Fruit fly (Drosophila melanogaster) whole organism, embryonic: ENCODE data around the gene glu.

Source experiments
- Asciz ChIP-seq: fragments of 200-800 bp; sonication (Bioruptor generic); optimal IDR thresholded peaks from 2 replicates; lab custom pipeline; 2017; ENCODE audit warnings: missing biosample characterization, mild to moderate bottlenecking, missing genetic modification characterization, missing genetic modification reagents
- CG10209 ChIP-seq: fragments of 200-800 bp; sonication (Bioruptor generic); optimal IDR thresholded peaks from 3 replicates; lab custom pipeline; 2017; ENCODE audit warnings: missing biosample characterization, mild to moderate bottlenecking, missing genetic modification characterization, missing genetic modification reagents
- CG1233 ChIP-seq: fragments of 200-800 bp; sonication (Bioruptor generic); optimal IDR thresholded peaks from 4 replicates; lab custom pipeline; 2018; ENCODE audit warnings: missing biosample characterization, mild to moderate bottlenecking, missing genetic modification characterization
- CG13123 ChIP-seq: fragments of 200-800 bp; sonication (Bioruptor generic); optimal IDR thresholded peaks from 2 replicates; lab custom pipeline; 2016; ENCODE audit warnings: missing biosample characterization, missing genetic modification characterization
- CG13287 ChIP-seq: fragments of 200-800 bp; sonication (Bioruptor generic); IDR thresholded peaks from 2 replicates; pipeline ENCODE4 v1.3.6; 2022; ENCODE audit warnings: missing biosample characterization, missing genetic modification characterization; ENCODE audit not compliant: partially characterized antibody
- CG14050 ChIP-seq: fragments of 200-800 bp; sonication (Bioruptor generic); IDR thresholded peaks from 3 replicates; pipeline ENCODE4 v1.3.6; 2022; ENCODE audit warnings: missing biosample characterization, missing genetic modification characterization
- CG14667 ChIP-seq: fragments of 200-800 bp; sonication (Bioruptor generic); IDR thresholded peaks from 2 replicates; pipeline ENCODE4 v1.3.6; 2022; ENCODE audit warnings: missing biosample characterization, missing genetic modification characterization
- CG16863 ChIP-seq: fragments of 200-800 bp; sonication (Bioruptor generic); optimal IDR thresholded peaks from 3 replicates; lab custom pipeline; 2016; ENCODE audit warnings: missing biosample characterization, missing genetic modification characterization
- CG17568 ChIP-seq: fragments of 200-800 bp; sonication (Bioruptor generic); optimal IDR thresholded peaks from 2 replicates; lab custom pipeline; 2018; ENCODE audit warnings: missing biosample characterization, mild to moderate bottlenecking, missing genetic modification characterization, moderate library complexity
- CG3163 ChIP-seq: fragments of 200-800 bp; sonication (Bioruptor generic); optimal IDR thresholded peaks from 3 replicates; lab custom pipeline; 2016; ENCODE audit warnings: missing biosample characterization, missing genetic modification characterization
- CG3281 ChIP-seq: fragments of 200-800 bp; sonication (Bioruptor generic); optimal IDR thresholded peaks from 3 replicates; lab custom pipeline; 2017; ENCODE audit warnings: missing biosample characterization, mild to moderate bottlenecking, missing genetic modification characterization
- CG34224 ChIP-seq: fragments of 200-800 bp; sonication (Bioruptor generic); IDR thresholded peaks from 3 replicates; pipeline ENCODE4 v1.3.6; 2022; ENCODE audit warnings: missing biosample characterization, missing genetic modification characterization; ENCODE audit not compliant: partially characterized antibody
- CG42726 ChIP-seq: fragments of 200-800 bp; sonication (Bioruptor generic); IDR thresholded peaks from 2 replicates; pipeline ENCODE4 v1.3.6; 2022; ENCODE audit warnings: missing biosample characterization, missing genetic modification characterization; ENCODE audit not compliant: partially characterized antibody
- CG6254 ChIP-seq: fragments of 200-800 bp; sonication (Bioruptor generic); optimal IDR thresholded peaks from 3 replicates; lab custom pipeline; 2017; ENCODE audit warnings: mild to moderate bottlenecking, missing biosample characterization, missing genetic modification reagents, missing genetic modification characterization
- CG6272 ChIP-seq: fragments of 200-800 bp; sonication (Bioruptor generic); IDR thresholded peaks from 2 replicates; pipeline ENCODE4 v1.3.6; 2022; ENCODE audit warnings: missing biosample characterization, missing genetic modification characterization
- CG6683 ChIP-seq: fragments of 200-800 bp; sonication (Bioruptor generic); optimal IDR thresholded peaks from 2 replicates; lab custom pipeline; 2017; ENCODE audit warnings: missing biosample characterization, mild to moderate bottlenecking, missing genetic modification characterization, missing genetic modification reagents
- CG6854 ChIP-seq: fragments of 200-800 bp; sonication (Bioruptor generic); optimal IDR thresholded peaks from 3 replicates; lab custom pipeline; 2017; ENCODE audit warnings: missing biosample characterization, mild to moderate bottlenecking, missing genetic modification characterization
- CG8359 ChIP-seq: fragments of 200-800 bp; sonication (Bioruptor generic); optimal IDR thresholded peaks from 2 replicates; lab custom pipeline; 2017; ENCODE audit warnings: missing biosample characterization, mild to moderate bottlenecking, missing genetic modification characterization, borderline replicate concordance
- CG9437 ChIP-seq: fragments of 200-800 bp; sonication (Bioruptor generic); optimal IDR thresholded peaks from 2 replicates; lab custom pipeline; 2018; ENCODE audit warnings: missing biosample characterization, mild to moderate bottlenecking, missing genetic modification characterization
- Camta ChIP-seq: fragments of 200-800 bp; sonication (Bioruptor generic); optimal IDR thresholded peaks from 2 replicates; lab custom pipeline; 2016; ENCODE audit warnings: missing biosample characterization, missing genetic modification characterization
- E2f2 ChIP-seq: fragments of 200-800 bp; sonication (Bioruptor generic); IDR thresholded peaks from 2 replicates; pipeline ENCODE4 v1.3.6; 2022; ENCODE audit warnings: missing biosample characterization, missing genetic modification characterization
- Eip74EF ChIP-seq, 2 experiments: fragments of 200-800 bp in 1 of 2; fragments of >200 bp in 1 of 2; sonication (Bioruptor generic) in 1 of 2; optimal IDR thresholded peaks; 2 replicates each; lab custom pipeline; 2017 to 2019; ENCODE audit warnings: missing biosample characterization in 2 of 2, missing genetic modification characterization in 2 of 2, mild to moderate bottlenecking in 1 of 2, moderate library complexity in 1 of 2
- Gug ChIP-seq: fragments of 200-800 bp; sonication (Bioruptor generic); IDR thresholded peaks from 4 replicates; pipeline ENCODE4 v1.3.6; 2022; ENCODE audit warnings: missing biosample characterization, missing genetic modification characterization
- Lhr ChIP-seq: fragments of 200-800 bp; sonication (Bioruptor generic); optimal IDR thresholded peaks from 3 replicates; lab custom pipeline; 2017; ENCODE audit warnings: mild to moderate bottlenecking, missing biosample characterization, missing genetic modification reagents, missing genetic modification characterization
- Med ChIP-seq: fragments of 200-800 bp; sonication (Bioruptor generic); peaks from one replicate; lab custom pipeline; 2016; ENCODE audit warnings: missing biosample characterization, missing genetic modification characterization, mild to moderate bottlenecking, inconsistent platforms, moderate library complexity
- Sry-β ChIP-seq: fragments of 200-800 bp; sonication (Bioruptor generic); optimal IDR thresholded peaks from 2 replicates; lab custom pipeline; 2018; ENCODE audit warnings: missing biosample characterization, mild to moderate bottlenecking, missing genetic modification characterization, moderate library complexity
- Stat92E ChIP-seq, 3 experiments: fragments of >200 bp in 2 of 3; fragments of 200-800 bp in 1 of 3; sonication (Bioruptor generic) in 1 of 3; optimal IDR thresholded peaks; 2 replicates each; lab custom pipeline; 2017 to 2019; ENCODE audit warnings: missing biosample characterization in 3 of 3, missing genetic modification characterization in 3 of 3, mild to moderate bottlenecking in 1 of 3, moderate library complexity in 1 of 3
- Xbp1 ChIP-seq: fragments of 200-800 bp; sonication (Bioruptor generic); optimal IDR thresholded peaks from 3 replicates; lab custom pipeline; 2016; ENCODE audit warnings: missing biosample characterization, mild to moderate bottlenecking, missing genetic modification characterization
- YL-1 ChIP-seq: fragments of 200-800 bp; sonication (Bioruptor generic); optimal IDR thresholded peaks from 3 replicates; lab custom pipeline; 2017; ENCODE audit warnings: missing biosample characterization, mild to moderate bottlenecking, missing genetic modification characterization
- ab ChIP-seq: fragments of 200-800 bp; sonication (Bioruptor generic); optimal IDR thresholded peaks from 2 replicates; lab custom pipeline; 2016; ENCODE audit warnings: missing biosample characterization, missing genetic modification characterization
- cas ChIP-seq: fragments of 200-800 bp; sonication (Bioruptor generic); IDR thresholded peaks from 2 replicates; pipeline ENCODE4 v1.3.6; 2022; ENCODE audit warnings: missing biosample characterization, missing genetic modification characterization
- chif ChIP-seq, 2 experiments: fragments of 200-800 bp; sonication (Bioruptor generic); optimal IDR thresholded peaks; 3 replicates each; lab custom pipeline; 2016; ENCODE audit warnings: missing biosample characterization in 2 of 2, missing genetic modification characterization in 2 of 2
- chn ChIP-seq: fragments of 200-800 bp; sonication (Bioruptor generic); optimal IDR thresholded peaks from 2 replicates; lab custom pipeline; 2016; ENCODE audit warnings: missing biosample characterization, missing genetic modification characterization
- crc ChIP-seq: fragments of 200-800 bp; sonication (Bioruptor generic); optimal IDR thresholded peaks from 2 replicates; lab custom pipeline; 2016; ENCODE audit warnings: missing biosample characterization, missing genetic modification characterization
- dan ChIP-seq: fragments of 200-800 bp; sonication (Bioruptor generic); IDR thresholded peaks from 2 replicates; pipeline ENCODE4 v1.3.6; 2022; ENCODE audit warnings: missing biosample characterization, missing genetic modification characterization
- dmrt11E ChIP-seq: fragments of 200-800 bp; sonication (Bioruptor generic); optimal IDR thresholded peaks from 3 replicates; lab custom pipeline; 2018; ENCODE audit warnings: missing biosample characterization, mild to moderate bottlenecking, missing genetic modification characterization, moderate library complexity
- ems ChIP-seq: fragments of 200-800 bp; sonication (Bioruptor generic); optimal IDR thresholded peaks from 3 replicates; lab custom pipeline; 2016; ENCODE audit warnings: missing biosample characterization, missing genetic modification characterization
- fd102C ChIP-seq: fragments of 200-800 bp; sonication (Bioruptor generic); optimal IDR thresholded peaks from 2 replicates; lab custom pipeline; 2018; ENCODE audit warnings: missing biosample characterization, mild to moderate bottlenecking, missing genetic modification characterization, moderate library complexity
- ind ChIP-seq: fragments of 200-800 bp; sonication (Bioruptor generic); optimal IDR thresholded peaks from 3 replicates; lab custom pipeline; 2016; ENCODE audit warnings: missing biosample characterization, missing genetic modification characterization
- jumu ChIP-seq: fragments of 200-800 bp; sonication (Bioruptor generic); optimal IDR thresholded peaks from 3 replicates; lab custom pipeline; 2016; ENCODE audit warnings: missing biosample characterization, missing genetic modification characterization
- kay ChIP-seq: fragments of 200-800 bp; sonication (Bioruptor generic); optimal IDR thresholded peaks from 2 replicates; lab custom pipeline; 2016; ENCODE audit warnings: missing biosample characterization, missing genetic modification characterization
- klu ChIP-seq: fragments of 200-800 bp; sonication (Bioruptor generic); IDR thresholded peaks from 2 replicates; pipeline ENCODE4 v1.3.6; 2022; ENCODE audit warnings: missing biosample characterization, missing genetic modification characterization
- maf-S ChIP-seq: fragments of 200-800 bp; sonication (Bioruptor generic); optimal IDR thresholded peaks from 2 replicates; lab custom pipeline; 2016; ENCODE audit warnings: missing biosample characterization, missing genetic modification characterization
- psq ChIP-seq: fragments of 200-800 bp; sonication (Bioruptor generic); optimal IDR thresholded peaks from 2 replicates; lab custom pipeline; 2017; ENCODE audit warnings: missing biosample characterization, missing genetic modification characterization
- row ChIP-seq: fragments of 200-800 bp; sonication (Bioruptor generic); IDR thresholded peaks from 3 replicates; pipeline ENCODE4 v1.3.6; 2022; ENCODE audit warnings: missing biosample characterization, missing genetic modification characterization
- sisA ChIP-seq: fragments of 200-800 bp; sonication (Bioruptor generic); IDR thresholded peaks from 2 replicates; pipeline ENCODE4 v1.3.6; 2022; ENCODE audit warnings: missing biosample characterization, missing genetic modification characterization
- vvl ChIP-seq: fragments of 200-800 bp; sonication (Bioruptor generic); IDR thresholded peaks from 2 replicates; pipeline ENCODE4 v1.3.6; 2022; ENCODE audit warnings: missing biosample characterization, missing genetic modification characterization
- yki ChIP-seq: fragments of >200 bp; optimal IDR thresholded peaks from 3 replicates; lab custom pipeline; 2018

glu gene

DNA sequence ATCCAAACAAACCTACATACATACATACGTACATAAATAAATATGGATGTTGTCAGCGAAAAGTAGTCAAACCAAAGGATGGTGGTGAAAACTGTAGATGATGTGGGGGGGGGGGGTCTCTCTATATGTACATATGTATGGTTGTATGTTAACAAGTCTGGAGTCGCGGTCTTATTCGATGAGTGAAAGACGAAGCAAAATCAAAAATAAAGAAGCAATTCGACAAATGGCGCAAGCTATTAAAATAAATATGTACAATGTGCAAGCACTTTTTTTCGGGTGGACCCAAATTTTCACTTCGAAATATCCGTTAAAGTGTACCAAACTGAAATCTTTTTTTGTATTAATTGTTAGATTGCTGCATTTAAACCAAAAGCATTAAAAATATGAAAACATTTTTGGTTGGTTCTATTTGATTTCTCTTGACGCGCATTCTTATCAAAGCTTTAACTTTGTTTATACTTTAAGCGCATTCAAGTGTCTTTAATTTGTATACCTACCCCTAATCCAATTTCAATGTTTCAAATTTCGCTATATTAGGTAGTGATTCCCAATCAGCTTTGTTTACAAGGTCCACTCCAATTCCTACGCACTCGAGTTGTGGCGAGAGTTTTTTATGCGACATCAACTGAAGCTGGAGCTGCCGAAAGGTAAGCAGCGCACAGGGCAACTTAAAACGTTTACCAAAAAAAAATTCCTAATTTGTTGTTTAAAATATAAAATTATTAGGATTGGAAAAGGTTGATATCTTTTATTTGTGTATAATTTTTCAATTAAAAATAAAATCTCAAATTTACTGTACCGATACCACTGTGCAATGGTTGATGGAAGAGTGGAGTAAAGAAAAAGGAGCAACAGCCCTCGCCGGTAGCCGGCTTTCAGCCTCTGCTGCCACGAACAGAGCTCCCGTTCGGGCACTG, 54.0 kb downstream of the glu start, which contains the start of gene CG31807 (continued):
- TF ChIP-seq ind (GFP tag; lab: Kevin White, UChicago) = peak; percentile 65
- peak; percentile 42 for TF ChIP-seq chn (GFP tag; lab: Kevin White, UChicago)
- peak; percentile 42 for TF ChIP-seq crc (GFP tag; lab: Kevin White, UChicago)
- peak; percentile 91 for TF ChIP-seq Med
- TF ChIP-seq CG3281 (GFP tag; lab: Kevin White, UChicago) = peak; percentile 80
- peak; percentile 58 for TF ChIP-seq CG6272 (GFP tag; lab: Robert Waterston, UW)
- peak; percentile 17; the same call in 1 of the 4 replicates for TF ChIP-seq Gug (GFP tag; lab: Robert Waterston, UW)
- TF ChIP-seq klu (GFP tag; lab: Robert Waterston, UW) = no peak
- TF ChIP-seq CG42726 (GFP tag; lab: Robert Waterston, UW) = no peak
- peak; percentile 31 for TF ChIP-seq CG6683 (GFP tag; lab: Kevin White, UChicago)
- peak; percentile 45 for TF ChIP-seq CG6854 (GFP tag; lab: Kevin White, UChicago)
- peak; percentile 57 for TF ChIP-seq CG1233
- no peak for TF ChIP-seq ab
- no peak for TF ChIP-seq psq (GFP tag; lab: Kevin White, UChicago)
- TF ChIP-seq CG10209 (GFP tag; lab: Kevin White, UChicago) = peak; percentile 83
- peak; percentile 58 for TF ChIP-seq CG16863
- TF ChIP-seq cas = no peak
- peak; percentile 10 for TF ChIP-seq Lhr (GFP tag; lab: Kevin White, UChicago)
- no peak for TF ChIP-seq kay (GFP tag; lab: Kevin White, UChicago)
- TF ChIP-seq CG13123 (GFP tag; lab: Kevin White, UChicago) = no peak
- peak; percentile 41 for TF ChIP-seq sisA
- TF ChIP-seq CG8359 (GFP tag; lab: Kevin White, UChicago) = no peak
- TF ChIP-seq E2f2 (GFP tag; lab: Robert Waterston, UW) = peak; percentile 56
- TF ChIP-seq Stat92E (GFP tag; optimal IDR thresholded peaks at IDR 0.05; lab: Kevin White, UChicago) = no peak
- TF ChIP-seq ems (GFP tag; lab: Kevin White, UChicago) = peak; percentile 42
- TF ChIP-seq YL-1 (GFP tag; lab: Kevin White, UChicago) = no peak
- no peak for TF ChIP-seq yki
- peak; percentile 67 for TF ChIP-seq maf-S (GFP tag; lab: Kevin White, UChicago)
- TF ChIP-seq dan (GFP tag; lab: Robert Waterston, UW) = no peak
- TF ChIP-seq CG6254 (GFP tag; lab: Kevin White, UChicago) = peak; percentile 53
- TF ChIP-seq Eip74EF (GFP tag; optimal IDR thresholded peaks at IDR 0.05; lab: Kevin White, UChicago) = peak in 1 of 2 experiments; percentile 73
- TF ChIP-seq jumu (GFP tag; lab: Kevin White, UChicago) = no peak
- peak; percentile 64 for TF ChIP-seq vvl
- TF ChIP-seq fd102C (GFP tag; lab: Kevin White, UChicago) = no peak
- peak; percentile 71 for TF ChIP-seq Asciz
- peak; percentile 30 for TF ChIP-seq Xbp1 (GFP tag; lab: Kevin White, UChicago)
- TF ChIP-seq CG14667 (GFP tag; lab: Robert Waterston, UW) = no peak; the same call in 1 of the 2 replicates
- no peak for TF ChIP-seq CG34224 (GFP tag; lab: Robert Waterston, UW)
- TF ChIP-seq CG9437 (GFP tag; lab: Kevin White, UChicago) = peak; percentile 78
- TF ChIP-seq dmrt11E (tag; lab: Kevin White, UChicago) = peak; percentile 37
- TF ChIP-seq CG14050 (GFP tag; lab: Robert Waterston, UW) = peak; percentile 20; the same call in 1 of the 3 replicates
- peak; percentile 30 to 63 for TF ChIP-seq chif (GFP tag; optimal IDR thresholded peaks at IDR 0.05; lab: Kevin White, UChicago)
- peak; percentile 3 for TF ChIP-seq Sry-β (GFP tag; lab: Kevin White, UChicago)
- TF ChIP-seq CG17568 = peak; percentile 75
- peak; percentile 73 for TF ChIP-seq Camta (GFP tag; lab: Kevin White, UChicago)
- peak; percentile 59 for TF ChIP-seq row (GFP tag; lab: Robert Waterston, UW)
- peak; percentile 36 for TF ChIP-seq CG3163
- TF ChIP-seq CG13287 (GFP tag; lab: Robert Waterston, UW) = no peak
